Worm (Caenorhabditis elegans) whole organism, L4 larva: ENCODE data around the gene W08E12.5.

Experiments used
- F37D6.2 ChIP-seq: sonication (generic microtip); optimal IDR thresholded peaks from 2 replicates; lab custom pipeline; 2016; ENCODE audit warnings: mild to moderate bottlenecking, missing genetic modification characterization, missing compliant biosample characterization
- Y48G9A.11 ChIP-seq: fragments of 200-800 bp; sonication (Bioruptor generic); IDR thresholded peaks from 2 replicates; pipeline ENCODE4 v1.3.6; 2022; ENCODE audit warnings: missing genetic modification reagents, missing genetic modification characterization, missing compliant biosample characterization
- aha-1 ChIP-seq: fragments of 150-350 bp; peaks from one replicate; lab custom pipeline; 2014; ENCODE audit warnings: missing biosample characterization, missing genetic modification characterization
- ama-1 ChIP-seq: fragments of 150-350 bp; optimal IDR thresholded peaks from 2 replicates; lab custom pipeline; 2014; ENCODE audit warnings: inconsistent platforms, mixed read lengths
- ceh-20 ChIP-seq: fragments of 200-800 bp; sonication (Bioruptor generic); IDR thresholded peaks from 2 replicates; pipeline ENCODE4 v1.3.6; 2022; ENCODE audit warnings: missing genetic modification reagents, missing genetic modification characterization, missing compliant biosample characterization
- ceh-44 ChIP-seq: fragments of 200-800 bp; sonication (Bioruptor generic); IDR thresholded peaks from 2 replicates; pipeline ENCODE4 v1.3.6; 2022; ENCODE audit warnings: missing genetic modification reagents, missing genetic modification characterization, missing compliant biosample characterization
- ceh-62 ChIP-seq: sonication (generic microtip); optimal IDR thresholded peaks from 2 replicates; lab custom pipeline; 2017; ENCODE audit warnings: missing biosample characterization, missing genetic modification characterization
- daf-8 ChIP-seq: fragments of 200-800 bp; sonication (Bioruptor generic); IDR thresholded peaks from 2 replicates; pipeline ENCODE4 v1.3.6; 2022; ENCODE audit warnings: missing genetic modification characterization, missing compliant biosample characterization
- dmd-6 ChIP-seq: fragments of 200-800 bp; sonication (Bioruptor generic); IDR thresholded peaks from 2 replicates; pipeline ENCODE4 v1.3.6; 2022; ENCODE audit warnings: missing genetic modification reagents, missing genetic modification characterization, missing compliant biosample characterization
- dmd-8 ChIP-seq: fragments of 200-800 bp; sonication (Bioruptor generic); IDR thresholded peaks from 2 replicates; pipeline ENCODE4 v1.3.6; 2022; ENCODE audit warnings: missing genetic modification characterization, missing compliant biosample characterization
- dpl-1 ChIP-seq: fragments of 150-350 bp; optimal IDR thresholded peaks from 2 replicates; lab custom pipeline; 2014; ENCODE audit warnings: missing biosample characterization, missing genetic modification reagents, missing genetic modification characterization
- fos-1 ChIP-seq: fragments of 150-350 bp; optimal IDR thresholded peaks from 2 replicates; lab custom pipeline; 2014; ENCODE audit warnings: missing biosample characterization, missing genetic modification characterization
- hlh-11 ChIP-seq: fragments of 200-800 bp; sonication (Bioruptor generic); optimal IDR thresholded peaks from 2 replicates; lab custom pipeline; 2018; ENCODE audit warnings: mild to moderate bottlenecking, missing genetic modification characterization, missing compliant biosample characterization
- hlh-30 ChIP-seq: sonication (generic microtip); optimal IDR thresholded peaks from 2 replicates; lab custom pipeline; 2017; ENCODE audit warnings: antibody characterized with exemption, mild to moderate bottlenecking, missing genetic modification characterization, missing compliant biosample characterization; ENCODE audit not compliant: insufficient read depth
- hmg-1.1 ChIP-seq: fragments of 200-800 bp; sonication (Bioruptor generic); IDR thresholded peaks from 2 replicates; pipeline ENCODE4 v1.3.6; 2022; ENCODE audit warnings: missing genetic modification reagents, missing genetic modification characterization, missing compliant biosample characterization
- lim-7 ChIP-seq: fragments of 200-800 bp; sonication (Bioruptor generic); IDR thresholded peaks from 2 replicates; pipeline ENCODE4 v1.3.6; 2022; ENCODE audit warnings: missing genetic modification characterization, missing compliant biosample characterization
- lin-1 ChIP-seq: fragments of 200-800 bp; sonication (Bioruptor generic); IDR thresholded peaks from 2 replicates; pipeline ENCODE4 v1.3.6; 2022; ENCODE audit warnings: missing genetic modification reagents, missing genetic modification characterization, missing compliant biosample characterization
- lsy-2 ChIP-seq, 2 experiments: fragments of 150-350 bp in 1 of 2; sonication (generic microtip) in 1 of 2; optimal IDR thresholded peaks; 2 replicates each; lab custom pipeline; 2014 to 2017; ENCODE audit warnings: missing biosample characterization in 2 of 2, missing genetic modification characterization in 2 of 2
- madf-5 ChIP-seq, 2 experiments: fragments of 200-800 bp; sonication (Bioruptor generic); IDR thresholded peaks; 2 replicates each; pipeline ENCODE4 v1.3.6; 2022; ENCODE audit warnings: missing compliant biosample characterization in 2 of 2, missing genetic modification characterization in 2 of 2
- mes-2 ChIP-seq: sonication (generic microtip); optimal IDR thresholded peaks from 2 replicates; lab custom pipeline; 2016; ENCODE audit warnings: missing genotype, mild to moderate bottlenecking, missing genetic modification characterization, missing compliant biosample characterization; ENCODE audit not compliant: poor library complexity, severe bottlenecking
- mxl-3 ChIP-seq: fragments of 200-800 bp; sonication (Bioruptor generic); optimal IDR thresholded peaks from 2 replicates; lab custom pipeline; 2018; ENCODE audit warnings: mild to moderate bottlenecking, missing genetic modification characterization, missing compliant biosample characterization
- nhr-102 ChIP-seq: sonication (generic microtip); optimal IDR thresholded peaks from 2 replicates; lab custom pipeline; 2016; ENCODE audit warnings: mild to moderate bottlenecking, missing genetic modification characterization, moderate library complexity, missing compliant biosample characterization
- nhr-111 ChIP-seq: fragments of 200-800 bp; sonication (Bioruptor generic); optimal IDR thresholded peaks from 2 replicates; lab custom pipeline; 2018; ENCODE audit warnings: mild to moderate bottlenecking, missing genetic modification characterization, missing compliant biosample characterization
- nhr-28 ChIP-seq: fragments of 150-350 bp; optimal IDR thresholded peaks from 2 replicates; lab custom pipeline; 2014; ENCODE audit warnings: missing biosample characterization, missing genetic modification characterization
- nhr-41 ChIP-seq: fragments of 200-800 bp; sonication (Bioruptor generic); IDR thresholded peaks from 2 replicates; pipeline ENCODE4 v1.3.6; 2022; ENCODE audit warnings: missing genetic modification reagents, missing genetic modification characterization, missing compliant biosample characterization
- nhr-48 ChIP-seq: sonication (generic microtip); optimal IDR thresholded peaks from 2 replicates; lab custom pipeline; 2016; ENCODE audit warnings: mild to moderate bottlenecking, missing genetic modification characterization, missing compliant biosample characterization
- rbr-2 ChIP-seq: sonication (generic microtip); optimal IDR thresholded peaks from 2 replicates; lab custom pipeline; 2016; ENCODE audit warnings: missing genotype, missing genetic modification characterization, missing compliant biosample characterization
- saeg-2 ChIP-seq: fragments of 200-800 bp; sonication (Bioruptor generic); IDR thresholded peaks from 2 replicates; pipeline ENCODE4 v1.3.6; 2022; ENCODE audit warnings: missing genetic modification reagents, missing genetic modification characterization, missing compliant biosample characterization
- sdz-12 ChIP-seq: fragments of 200-800 bp; sonication (Bioruptor generic); optimal IDR thresholded peaks from 2 replicates; lab custom pipeline; 2018; ENCODE audit warnings: mild to moderate bottlenecking, missing genetic modification characterization, missing compliant biosample characterization
- snpc-1.2 ChIP-seq: fragments of 200-800 bp; sonication (Bioruptor generic); IDR thresholded peaks from 2 replicates; pipeline ENCODE4 v1.3.6; 2022; ENCODE audit warnings: missing genetic modification reagents, missing genetic modification characterization, missing compliant biosample characterization
- tag-97 ChIP-seq: fragments of 200-800 bp; sonication (Bioruptor generic); IDR thresholded peaks from 2 replicates; pipeline ENCODE4 v1.3.6; 2022; ENCODE audit warnings: missing genetic modification characterization, missing compliant biosample characterization
- tra-1 ChIP-seq: fragments of 200-800 bp; sonication (Bioruptor generic); IDR thresholded peaks from 2 replicates; pipeline ENCODE4 v1.3.6; 2022; ENCODE audit warnings: missing genetic modification reagents, missing genetic modification characterization, missing compliant biosample characterization
- unc-130 ChIP-seq: sonication (generic microtip); optimal IDR thresholded peaks from 2 replicates; lab custom pipeline; 2016; ENCODE audit warnings: missing genetic modification reagents, missing genetic modification characterization, missing compliant biosample characterization
- unc-62 ChIP-seq, 3 experiments: fragments of 150-350 bp in 1 of 3; sonication (generic microtip); optimal IDR thresholded peaks in 2 of 3; peaks in 1 of 3; 1 replicate in 1 of 3; 2 replicates in 2 of 3; lab custom pipeline; 2014 to 2017; ENCODE audit warnings: missing biosample characterization in 3 of 3, missing genetic modification characterization in 3 of 3, missing genetic modification reagents in 3 of 3, missing genotype in 1 of 3
- zfp-2 ChIP-seq: sonication (generic microtip); optimal IDR thresholded peaks from 2 replicates; lab custom pipeline; 2016; ENCODE audit warnings: mild to moderate bottlenecking, missing genetic modification characterization, missing compliant biosample characterization
- zfp-3 ChIP-seq: fragments of 200-800 bp; sonication (Bioruptor generic); conservative IDR thresholded peaks from 2 replicates; pipeline ENCODE4 v1.3.6; 2022; ENCODE audit warnings: missing genetic modification reagents, missing genetic modification characterization, missing compliant biosample characterization
- zip-2 ChIP-seq: fragments of 150-350 bp; optimal IDR thresholded peaks from 2 replicates; lab custom pipeline; 2014; ENCODE audit warnings: missing biosample characterization, missing genetic modification characterization
- ztf-11 ChIP-seq: fragments of 150-350 bp; optimal IDR thresholded peaks from 2 replicates; lab custom pipeline; 2014; ENCODE audit warnings: missing biosample characterization, missing genetic modification characterization
- ztf-7 ChIP-seq: fragments of 150-350 bp; optimal IDR thresholded peaks from 2 replicates; lab custom pipeline; 2014; ENCODE audit warnings: missing biosample characterization, missing genetic modification characterization

Gene W08E12.5

DNA sequence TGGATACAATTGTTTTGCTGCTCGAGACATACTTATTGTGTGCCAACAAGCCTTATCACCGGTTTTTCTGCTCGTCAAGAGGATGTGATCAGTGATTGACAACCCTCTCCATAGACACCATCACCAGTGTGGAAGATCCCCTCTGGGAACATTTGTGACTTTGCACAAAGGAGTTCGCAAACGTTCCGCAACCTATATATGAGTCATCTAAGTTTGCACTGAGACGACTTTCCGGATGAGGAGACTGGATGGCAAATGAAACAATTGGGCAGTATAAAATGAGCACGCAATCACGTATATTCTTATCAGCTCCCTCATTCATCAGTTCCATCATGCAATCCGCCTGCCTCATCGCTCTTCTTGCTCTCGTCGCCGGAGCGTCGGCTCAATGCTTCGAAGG is at the start of gene W08E12.5:
TSS of gene W08E12.5 (plus strand) at position 301 of the 400 bp plus-strand sequence.
- TF ChIP-seq nhr-41 (GFP tag; lab: Robert Waterston, UW), result no peak
- TF ChIP-seq ceh-44 (GFP tag; lab: Robert Waterston, UW), result no peak
- no peak for TF ChIP-seq lsy-2 (tag; optimal IDR thresholded peaks at IDR 0.05; lab: Kevin White, UChicago)
- TF ChIP-seq tra-1 (GFP tag; lab: Robert Waterston, UW), result no peak
- no peak for TF ChIP-seq dmd-6
- no peak for TF ChIP-seq snpc-1.2 (GFP tag; lab: Robert Waterston, UW)
- TF ChIP-seq rbr-2 (tag; lab: Kevin White, UChicago), result no peak
- TF ChIP-seq tag-97 (GFP tag; lab: Robert Waterston, UW), result no peak
- TF ChIP-seq hlh-30 (tag; lab: Kevin White, UChicago), result no peak
- no peak for TF ChIP-seq zip-2 (tag; lab: Kevin White, UChicago)
- TF ChIP-seq F37D6.2 (tag; lab: Kevin White, UChicago), result no peak
- TF ChIP-seq zfp-2 (tag; lab: Kevin White, UChicago), result no peak
- no peak for TF ChIP-seq mes-2
- TF ChIP-seq lim-7 (GFP tag; lab: Robert Waterston, UW), result no peak
- no peak for TF ChIP-seq dpl-1
- no peak for TF ChIP-seq ztf-11 (tag; lab: Kevin White, UChicago)
- no peak for TF ChIP-seq hmg-1.1 (GFP tag; lab: Robert Waterston, UW)

ce11 chrIV:3251551-3251950 is 49.0 kb upstream of the W08E12.5 start:
- no peak for TF ChIP-seq Y48G9A.11
- no peak for TF ChIP-seq ceh-44 (GFP tag; lab: Robert Waterston, UW)
- TF ChIP-seq ceh-20 (GFP tag; lab: Robert Waterston, UW), result no peak
- no peak for TF ChIP-seq lin-1
- TF ChIP-seq mxl-3 (GFP tag; lab: Kevin White, UChicago), result no peak
- peak in 1 of 2 experiments; percentile 90 for TF ChIP-seq unc-62 (GFP tag; optimal IDR thresholded peaks at IDR 0.05 in 1 of 2; lab: Kevin White, UChicago)
- no peak for TF ChIP-seq unc-62 (tag; optimal IDR thresholded peaks at IDR 0.05; lab: Kevin White, UChicago)
- TF ChIP-seq ztf-7 (tag; lab: Kevin White, UChicago), result no peak
- no peak for TF ChIP-seq nhr-111

ce11 chrIV:3252047-3252446 is 48.5 kb upstream of the W08E12.5 start:
- TF ChIP-seq fos-1 (tag; lab: Kevin White, UChicago) (no peak), ceh-62 (no peak), sdz-12 (GFP tag; lab: Kevin White, UChicago) (no peak), daf-8 (GFP tag; lab: Robert Waterston, UW) (no peak), nhr-48 (tag; lab: Kevin White, UChicago) (no peak), unc-130 (GFP tag; lab: Kevin White, UChicago) (no peak)
- TF ChIP-seq, all 104 proteins: peak for 0

- TF ChIP-seq madf-5 (GFP tag; IDR thresholded peaks at IDR 0.05; lab: Robert Waterston, UW) (no peak), nhr-111 (no peak), unc-62 (GFP tag; optimal IDR thresholded peaks at IDR 0.05 in 1 of 2; lab: Kevin White, UChicago) (peak in 1 of 2 experiments; percentile 55), unc-62 (tag; optimal IDR thresholded peaks at IDR 0.05; lab: Kevin White, UChicago) (no peak), saeg-2 (GFP tag; lab: Robert Waterston, UW) (no peak), aha-1 (tag; lab: Kevin White, UChicago) (peak; percentile 27)
Observed at ce11 chrIV:3254443-3254842, 46.1 kb upstream of the W08E12.5 start, which contains the start of gene dmd-9. TSS of gene dmd-9 (minus strand) at chrIV:3254543.

DNA sequence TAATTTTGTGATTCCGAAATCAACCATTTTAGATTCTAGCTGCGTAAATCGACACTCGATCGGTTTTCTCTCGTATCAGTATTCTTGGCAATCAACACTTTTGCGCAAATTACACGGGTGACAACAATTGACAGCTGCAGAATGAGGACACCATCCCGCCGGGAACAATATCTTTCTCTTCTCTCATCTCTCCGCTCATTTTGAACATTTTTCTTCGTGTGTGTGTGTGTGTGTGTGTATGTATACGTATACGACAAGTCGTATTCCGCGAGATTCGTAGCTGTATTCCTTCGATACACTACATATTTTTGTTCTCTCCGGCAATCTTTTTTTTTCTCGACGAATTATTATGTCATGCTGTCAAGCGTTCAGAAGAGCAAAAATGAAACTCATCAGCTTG is 43.7 kb upstream of the W08E12.5 start:
- TF ChIP-seq aha-1 (tag; lab: Kevin White, UChicago) (peak; percentile 98), zfp-3 (no peak), ztf-11 (tag; lab: Kevin White, UChicago) (no peak), dmd-8 (GFP tag; lab: Robert Waterston, UW) (no peak), nhr-102 (tag; lab: Kevin White, UChicago) (no peak), saeg-2 (GFP tag; lab: Robert Waterston, UW) (no peak), ama-1 (no peak), mxl-3 (GFP tag; lab: Kevin White, UChicago) (peak; percentile 37), hlh-11 (no peak), nhr-28 (tag; lab: Kevin White, UChicago) (peak; percentile 93)
- TF ChIP-seq, all 104 proteins: peak for 3
